Worm (Caenorhabditis elegans) whole organism, mixed stage, embryonic: ENCODE measurements around the gene cdh-9.

Experiments used
- M03D4.4 ChIP-seq: sonication (generic microtip); optimal IDR thresholded peaks from 2 replicates; lab custom pipeline; 2017; ENCODE audit warnings: mild to moderate bottlenecking, missing genetic modification characterization, missing compliant biosample characterization
- bed-3 ChIP-seq: fragments of 200-800 bp; sonication (Bioruptor generic); optimal IDR thresholded peaks from 3 replicates; lab custom pipeline; 2018; ENCODE audit warnings: mild to moderate bottlenecking, missing genetic modification characterization, moderate library complexity, missing compliant biosample characterization
- blmp-1 ChIP-seq: fragments of 150-350 bp; optimal IDR thresholded peaks from 2 replicates; lab custom pipeline; 2014; ENCODE audit warnings: missing biosample characterization, missing genetic modification characterization
- ceh-39 ChIP-seq: fragments of 150-350 bp; optimal IDR thresholded peaks from 2 replicates; lab custom pipeline; 2014; ENCODE audit warnings: missing biosample characterization, missing genetic modification characterization
- ceh-43 ChIP-seq: fragments of 200-800 bp; sonication (Bioruptor generic); optimal IDR thresholded peaks from 2 replicates; lab custom pipeline; 2018; ENCODE audit warnings: mild to moderate bottlenecking, missing genetic modification characterization, moderate library complexity, missing compliant biosample characterization
- ceh-83 ChIP-seq: fragments of 200-800 bp; sonication (Bioruptor generic); optimal IDR thresholded peaks from 2 replicates; lab custom pipeline; 2018; ENCODE audit warnings: mild to moderate bottlenecking, missing genetic modification characterization, missing compliant biosample characterization
- ces-1 ChIP-seq: fragments of 150-350 bp; optimal IDR thresholded peaks from 2 replicates; lab custom pipeline; 2014; ENCODE audit warnings: missing biosample characterization, missing genetic modification reagents, missing genetic modification characterization
- cnd-1 ChIP-seq: fragments of 200-800 bp; sonication (Bioruptor generic); optimal IDR thresholded peaks from 2 replicates; lab custom pipeline; 2018; ENCODE audit warnings: mild to moderate bottlenecking, missing genetic modification characterization, missing compliant biosample characterization
- drap-1 ChIP-seq: fragments of 200-800 bp; sonication (Bioruptor generic); optimal IDR thresholded peaks from 3 replicates; lab custom pipeline; 2018; ENCODE audit warnings: mild to moderate bottlenecking, missing genetic modification characterization, missing compliant biosample characterization
- elt-1 ChIP-seq: sonication (generic microtip); optimal IDR thresholded peaks from 2 replicates; lab custom pipeline; 2017; ENCODE audit warnings: missing genetic modification characterization, mild to moderate bottlenecking, missing compliant biosample characterization, antibody characterized with exemption, moderate library complexity, borderline replicate concordance; ENCODE audit not compliant: insufficient read depth
- elt-3 ChIP-seq: fragments of 150-350 bp; optimal IDR thresholded peaks from 2 replicates; lab custom pipeline; 2014; ENCODE audit warnings: missing biosample characterization, missing genetic modification characterization
- flh-1 ChIP-seq: fragments of 200-800 bp; sonication (Bioruptor generic); optimal IDR thresholded peaks from 2 replicates; lab custom pipeline; 2018; ENCODE audit warnings: mild to moderate bottlenecking, missing genetic modification characterization, moderate library complexity, missing compliant biosample characterization
- ham-2 ChIP-seq: fragments of 200-800 bp; sonication (Bioruptor generic); optimal IDR thresholded peaks from 2 replicates; lab custom pipeline; 2018; ENCODE audit warnings: mild to moderate bottlenecking, missing genetic modification characterization, missing compliant biosample characterization
- hlh-1 ChIP-seq: fragments of 150-350 bp; optimal IDR thresholded peaks from 2 replicates; lab custom pipeline; 2014; ENCODE audit warnings: missing biosample characterization, missing genetic modification reagents, missing genetic modification characterization
- lin-13 ChIP-seq: fragments of 150-350 bp; optimal IDR thresholded peaks from 2 replicates; lab custom pipeline; 2014; ENCODE audit warnings: missing biosample characterization, missing genetic modification characterization
- lin-32 ChIP-seq: fragments of 200-800 bp; sonication (Bioruptor generic); optimal IDR thresholded peaks from 2 replicates; lab custom pipeline; 2018; ENCODE audit warnings: mild to moderate bottlenecking, missing genetic modification characterization, missing compliant biosample characterization
- lsy-2 ChIP-seq: fragments of 150-350 bp; optimal IDR thresholded peaks from 2 replicates; lab custom pipeline; 2014; ENCODE audit warnings: missing biosample characterization, missing genetic modification characterization
- mab-5 ChIP-seq: fragments of 150-350 bp; optimal IDR thresholded peaks from 2 replicates; lab custom pipeline; 2014; ENCODE audit warnings: missing biosample characterization, missing genetic modification characterization
- mep-1 ChIP-seq: fragments of 150-350 bp; optimal IDR thresholded peaks from 2 replicates; lab custom pipeline; 2017; ENCODE audit warnings: missing biosample characterization, missing genetic modification reagents, missing genetic modification characterization, inconsistent platforms
- mls-2 ChIP-seq: sonication (generic microtip); optimal IDR thresholded peaks from 2 replicates; lab custom pipeline; 2016; ENCODE audit warnings: mild to moderate bottlenecking, missing genetic modification characterization, moderate library complexity, missing compliant biosample characterization
- nhr-12 ChIP-seq: fragments of 150-350 bp; optimal IDR thresholded peaks from 2 replicates; lab custom pipeline; 2014; ENCODE audit warnings: missing biosample characterization, missing genetic modification characterization
- nhr-2 ChIP-seq: fragments of 150-350 bp; optimal IDR thresholded peaks from 2 replicates; lab custom pipeline; 2014; ENCODE audit warnings: missing biosample characterization, missing genetic modification characterization
- nhr-237 ChIP-seq: fragments of 150-350 bp; optimal IDR thresholded peaks from 2 replicates; lab custom pipeline; 2014; ENCODE audit warnings: missing biosample characterization, missing genetic modification characterization
- nhr-28 ChIP-seq: fragments of 150-350 bp; optimal IDR thresholded peaks from 2 replicates; lab custom pipeline; 2014; ENCODE audit warnings: missing biosample characterization, missing genetic modification characterization
- nhr-76 ChIP-seq: sonication (generic microtip); optimal IDR thresholded peaks from 2 replicates; lab custom pipeline; 2017; ENCODE audit warnings: missing biosample characterization, missing genetic modification characterization
- pha-4 ChIP-seq: fragments of 150-350 bp; optimal IDR thresholded peaks from 2 replicates; lab custom pipeline; 2018; ENCODE audit warnings: missing biosample characterization, missing genetic modification reagents, missing genetic modification characterization
- sem-2 ChIP-seq: fragments of 200-800 bp; sonication (Bioruptor generic); optimal IDR thresholded peaks from 2 replicates; lab custom pipeline; 2018; ENCODE audit warnings: mild to moderate bottlenecking, missing genetic modification characterization, missing compliant biosample characterization
- sptf-1 ChIP-seq: sonication (generic microtip); optimal IDR thresholded peaks from 2 replicates; lab custom pipeline; 2017; ENCODE audit warnings: mild to moderate bottlenecking, missing genetic modification characterization, moderate library complexity, missing compliant biosample characterization
- tbx-8 ChIP-seq: fragments of 200-800 bp; sonication (Bioruptor generic); optimal IDR thresholded peaks from 2 replicates; lab custom pipeline; 2018; ENCODE audit warnings: mild to moderate bottlenecking, missing genetic modification characterization, moderate library complexity, missing compliant biosample characterization
- unc-120 ChIP-seq: sonication (generic microtip); optimal IDR thresholded peaks from 2 replicates; lab custom pipeline; 2017; ENCODE audit warnings: missing genetic modification characterization, missing compliant biosample characterization; ENCODE audit not compliant: poor library complexity, severe bottlenecking
- unc-39 ChIP-seq: fragments of 150-350 bp; optimal IDR thresholded peaks from 2 replicates; lab custom pipeline; 2014; ENCODE audit warnings: missing biosample characterization, missing genetic modification characterization
- unc-62 ChIP-seq: fragments of 150-350 bp; optimal IDR thresholded peaks from 2 replicates; lab custom pipeline; 2014; ENCODE audit warnings: missing biosample characterization, missing genetic modification reagents, missing genetic modification characterization
- zip-8 ChIP-seq: fragments of 150-350 bp; optimal IDR thresholded peaks from 2 replicates; lab custom pipeline; 2014; ENCODE audit warnings: missing biosample characterization, missing genetic modification characterization
- ztf-11 ChIP-seq: fragments of 150-350 bp; optimal IDR thresholded peaks from 2 replicates; lab custom pipeline; 2014; ENCODE audit warnings: missing biosample characterization, missing genetic modification characterization

cdh-9 gene

ce11 chrX:16591533-16591932, 3.5 kb upstream of the cdh-9 start:
- TF ChIP-seq sptf-1 (no peak), pha-4 (tag; lab: Kevin White, UChicago) (no peak), ces-1 (GFP tag; lab: Kevin White, UChicago) (no peak), sem-2 (GFP tag; lab: Kevin White, UChicago) (no peak), ceh-83 (GFP tag; lab: Kevin White, UChicago) (no peak), elt-3 (tag; lab: Kevin White, UChicago) (no peak), ztf-11 (tag; lab: Kevin White, UChicago) (no peak), mab-5 (tag; lab: Kevin White, UChicago) (no peak), unc-39 (tag; lab: Kevin White, UChicago) (no peak), drap-1 (no peak), mep-1 (tag; lab: Kevin White, UChicago) (no peak), mls-2 (tag; lab: Kevin White, UChicago) (no peak), lin-13 (tag; lab: Kevin White, UChicago) (no peak), M03D4.4 (tag; lab: Kevin White, UChicago) (no peak), elt-1 (tag; lab: Kevin White, UChicago) (no peak), hlh-1 (tag; lab: Kevin White, UChicago) (no peak), ceh-43 (GFP tag; lab: Kevin White, UChicago) (no peak)

ce11 chrX:16595522-16596282, 671 bp downstream of the cdh-9 start:
- TF ChIP-seq ham-2 (peak; percentile 28), elt-1 (tag; lab: Kevin White, UChicago) (peak; percentile 71), pha-4 (tag; lab: Kevin White, UChicago) (no peak), mls-2 (tag; lab: Kevin White, UChicago) (no peak), ces-1 (GFP tag; lab: Kevin White, UChicago) (peak; percentile 97), sptf-1 (peak; percentile 25)

- TF ChIP-seq sem-2 (GFP tag; lab: Kevin White, UChicago) (no peak), blmp-1 (tag; lab: Kevin White, UChicago) (no peak), unc-120 (tag; lab: Kevin White, UChicago) (no peak), drap-1 (no peak), nhr-2 (tag; lab: Kevin White, UChicago) (no peak), ces-1 (GFP tag; lab: Kevin White, UChicago) (no peak), mls-2 (tag; lab: Kevin White, UChicago) (no peak)
These were observed 1.9 kb downstream of the cdh-9 start for ce11 chrX:16596972-16597371.

- TF ChIP-seq ceh-39 (tag; lab: Kevin White, UChicago) = no peak
- no peak for TF ChIP-seq elt-3 (tag; lab: Kevin White, UChicago)
- TF ChIP-seq mls-2 (tag; lab: Kevin White, UChicago) = no peak
- no peak for TF ChIP-seq nhr-76
- no peak for TF ChIP-seq ham-2
- TF ChIP-seq mep-1 (tag; lab: Kevin White, UChicago) = no peak
- TF ChIP-seq drap-1 = no peak
- no peak for TF ChIP-seq elt-1 (tag; lab: Kevin White, UChicago)
- no peak for TF ChIP-seq lin-13 (tag; lab: Kevin White, UChicago)
- TF ChIP-seq ztf-11 (tag; lab: Kevin White, UChicago) = no peak
- no peak for TF ChIP-seq sptf-1
- TF ChIP-seq M03D4.4 (tag; lab: Kevin White, UChicago) = no peak
These were observed 2.8 kb downstream of the cdh-9 start for ce11 chrX:16597791-16598190.

ce11 chrX:16602457-16602856, 7.4 kb downstream of the cdh-9 start, which contains the start of gene F59C12.4:
Gene F59C12.4, minus strand, starts transcription at chrX:16602622.
- no peak for TF ChIP-seq zip-8 (tag; lab: Kevin White, UChicago)
- no peak for TF ChIP-seq mab-5 (tag; lab: Kevin White, UChicago)
- peak; percentile 51 for TF ChIP-seq unc-120 (tag; lab: Kevin White, UChicago)
- peak; percentile 24 for TF ChIP-seq ceh-43 (GFP tag; lab: Kevin White, UChicago)
- TF ChIP-seq flh-1 (GFP tag; lab: Kevin White, UChicago) = peak; percentile 3
- no peak for TF ChIP-seq ces-1 (GFP tag; lab: Kevin White, UChicago)
- no peak for TF ChIP-seq nhr-12 (tag; lab: Kevin White, UChicago)
- peak; percentile 67 for TF ChIP-seq sptf-1
- no peak for TF ChIP-seq blmp-1 (tag; lab: Kevin White, UChicago)
- TF ChIP-seq M03D4.4 (tag; lab: Kevin White, UChicago) = peak; percentile 58
- TF ChIP-seq mls-2 (tag; lab: Kevin White, UChicago) = peak; percentile 77
- TF ChIP-seq cnd-1 (tag; lab: Kevin White, UChicago) = peak; percentile 72
- TF ChIP-seq ham-2 = peak; percentile 53
- peak; percentile 71 for TF ChIP-seq drap-1
- TF ChIP-seq tbx-8 (GFP tag; lab: Kevin White, UChicago) = peak; percentile 38
- TF ChIP-seq ztf-11 (tag; lab: Kevin White, UChicago) = no peak
- TF ChIP-seq sem-2 (GFP tag; lab: Kevin White, UChicago) = peak; percentile 56
- peak; percentile 6 for TF ChIP-seq lin-13 (tag; lab: Kevin White, UChicago)
- no peak for TF ChIP-seq elt-3 (tag; lab: Kevin White, UChicago)
- TF ChIP-seq bed-3 (GFP tag; lab: Kevin White, UChicago) = peak; percentile 45
- no peak for TF ChIP-seq nhr-28 (tag; lab: Kevin White, UChicago)
- TF ChIP-seq ceh-83 (GFP tag; lab: Kevin White, UChicago) = peak; percentile 49
- peak; percentile 66 for TF ChIP-seq nhr-2 (tag; lab: Kevin White, UChicago)
- no peak for TF ChIP-seq ceh-39 (tag; lab: Kevin White, UChicago)
- TF ChIP-seq hlh-1 (tag; lab: Kevin White, UChicago) = no peak
- peak; percentile 35 for TF ChIP-seq unc-62
- TF ChIP-seq pha-4 (tag; lab: Kevin White, UChicago) = peak; percentile 24
- no peak for TF ChIP-seq nhr-237
- peak; percentile 37 for TF ChIP-seq lin-32
- TF ChIP-seq elt-1 (tag; lab: Kevin White, UChicago) = no peak
- no peak for TF ChIP-seq mep-1 (tag; lab: Kevin White, UChicago)
- no peak for TF ChIP-seq lsy-2 (tag; lab: Kevin White, UChicago)
